Fruit fly (Drosophila melanogaster): ENCODE results near the gene NP15.6.

NP15.6 gene

dm6 chr3R:19073002-19073401 lies 45.8 kb downstream of the NP15.6 start (continued):
- peak; percentile 61 for TF ChIP-seq gsb-n (tag; optimal IDR thresholded peaks at IDR 0.05)
- peak; percentile 40; the same call in 1 of the 2 replicates for TF ChIP-seq H2.0 (GFP tag; IDR thresholded peaks at IDR 0.05)
- peak; percentile 22 for TF ChIP-seq CG2202 (tag; optimal IDR thresholded peaks at IDR 0.05)
- no peak for TF ChIP-seq Dip2 (GFP tag; IDR thresholded peaks at IDR 0.05)
- peak; percentile 16 for TF ChIP-seq CG1233 (GFP tag; optimal IDR thresholded peaks at IDR 0.05)
- TF ChIP-seq ap (GFP tag; IDR thresholded peaks at IDR 0.05): peak; percentile 44
- no peak for TF ChIP-seq CG7928 (GFP tag; optimal IDR thresholded peaks at IDR 0.05)
- TF ChIP-seq Hr3 (GFP tag; optimal IDR thresholded peaks at IDR 0.05): peak; percentile 11
- no peak for TF ChIP-seq slp2 (GFP tag; optimal IDR thresholded peaks at IDR 0.05)
- TF ChIP-seq btn (GFP tag; optimal IDR thresholded peaks at IDR 0.05): no peak
- TF ChIP-seq D (optimal IDR thresholded peaks at IDR 0.05): no peak
- TF ChIP-seq D (GFP tag; optimal IDR thresholded peaks at IDR 0.05): peak; percentile 54
- TF ChIP-seq CG8290 (GFP tag; optimal IDR thresholded peaks at IDR 0.05): no peak
- TF ChIP-seq CG8290 (tag; optimal IDR thresholded peaks at IDR 0.05): no peak
- no peak for TF ChIP-seq disco-r (GFP tag; optimal IDR thresholded peaks at IDR 0.05)
- no peak for TF ChIP-seq HLH4C (GFP tag; IDR thresholded peaks at IDR 0.05; ENCODE audit: partially characterized antibody)
- TF ChIP-seq Mrtf (GFP tag; IDR thresholded peaks at IDR 0.05): peak; percentile 30; the same call in 1 of the 3 replicates
- no peak for TF ChIP-seq kni (GFP tag; optimal IDR thresholded peaks at IDR 0.05)
- TF ChIP-seq Xrp1 (GFP tag; IDR thresholded peaks at IDR 0.05): peak; percentile 86
- no peak for TF ChIP-seq ham (GFP tag; IDR thresholded peaks at IDR 0.05)
- TF ChIP-seq CG10543 (GFP tag; optimal IDR thresholded peaks at IDR 0.05): no peak
- no peak for TF ChIP-seq D19B (GFP tag; optimal IDR thresholded peaks at IDR 0.05)
- peak; percentile 35; the same call in 1 of the 3 replicates for TF ChIP-seq tgo (GFP tag; IDR thresholded peaks at IDR 0.05)
- no peak for TF ChIP-seq gfzf (GFP tag; optimal IDR thresholded peaks at IDR 0.05)
- TF ChIP-seq cas (GFP tag; IDR thresholded peaks at IDR 0.05): no peak
- no peak for TF ChIP-seq gsb (GFP tag; IDR thresholded peaks at IDR 0.05)
- TF ChIP-seq bowl (GFP tag; IDR thresholded peaks at IDR 0.05): no peak
- TF ChIP-seq Meics (GFP tag; optimal IDR thresholded peaks at IDR 0.05): no peak
- TF ChIP-seq toy (GFP tag; IDR thresholded peaks at IDR 0.05): no peak
- TF ChIP-seq CG9215 (GFP tag; IDR thresholded peaks at IDR 0.05): no peak
- TF ChIP-seq gt (GFP tag; IDR thresholded peaks at IDR 0.05): no peak
- TF ChIP-seq CG2889 (GFP tag; IDR thresholded peaks at IDR 0.05): no peak
- TF ChIP-seq CG3065 (GFP tag; optimal IDR thresholded peaks at IDR 0.05): no peak
- TF ChIP-seq Optix (GFP tag; IDR thresholded peaks at IDR 0.05): peak; percentile 48; the same call in 1 of the 3 replicates
- no peak for TF ChIP-seq Taf1 (GFP tag; IDR thresholded peaks at IDR 0.05)
- peak; percentile 25 for TF ChIP-seq Nf-YB (GFP tag; optimal IDR thresholded peaks at IDR 0.05)
- no peak for TF ChIP-seq CG3726 (GFP tag; IDR thresholded peaks at IDR 0.05)
- no peak for TF ChIP-seq Hr39 (optimal IDR thresholded peaks at IDR 0.05)
- TF ChIP-seq mld (GFP tag; IDR thresholded peaks at IDR 0.05; ENCODE audit: partially characterized antibody): no peak
- no peak for TF ChIP-seq esg (GFP tag; conservative IDR thresholded peaks at IDR 0.05)
- TF ChIP-seq CG12071 (GFP tag; optimal IDR thresholded peaks at IDR 0.05): no peak
- TF ChIP-seq Kr (GFP tag; optimal IDR thresholded peaks at IDR 0.05): no peak
- TF ChIP-seq Sry-δ (GFP tag; optimal IDR thresholded peaks at IDR 0.05): no peak
- TF ChIP-seq sr (GFP tag; IDR thresholded peaks at IDR 0.05): no peak
- TF ChIP-seq HLHmδ (GFP tag; optimal IDR thresholded peaks at IDR 0.05): no peak
- TF ChIP-seq chinmo (GFP tag; IDR thresholded peaks at IDR 0.05; ENCODE audit: partially characterized antibody): no peak
- TF ChIP-seq Side (GFP tag; optimal IDR thresholded peaks at IDR 0.05): no peak
- peak; percentile 49 for TF ChIP-seq CG13424 (tag; optimal IDR thresholded peaks at IDR 0.05)
- no peak for TF ChIP-seq cg (GFP tag; optimal IDR thresholded peaks at IDR 0.05)
- no peak for TF ChIP-seq CG1832 (GFP tag; optimal IDR thresholded peaks at IDR 0.05)
- no peak for TF ChIP-seq sqz (GFP tag; optimal IDR thresholded peaks at IDR 0.05)
- no peak for TF ChIP-seq CG15073 (GFP tag; optimal IDR thresholded peaks at IDR 0.05)
- TF ChIP-seq tx (GFP tag; optimal IDR thresholded peaks at IDR 0.05): no peak
- peak; percentile 47 for TF ChIP-seq CG10267 (tag; optimal IDR thresholded peaks at IDR 0.05)

Measured in whole organism, embryonic.